Fruit fly (Drosophila melanogaster) whole organism, embryonic: Measurements from ENCODE around the gene CG17652.

Experiments used
- CG15479 ChIP-seq: fragments of 200-800 bp; sonication (Bioruptor generic); optimal IDR thresholded peaks from 3 replicates; lab custom pipeline; 2019; ENCODE audit warnings: missing biosample characterization, mild to moderate bottlenecking, missing genetic modification characterization, moderate library complexity
- CG15601 ChIP-seq: fragments of 200-800 bp; sonication (Bioruptor generic); optimal IDR thresholded peaks from 3 replicates; lab custom pipeline; 2019; ENCODE audit warnings: missing biosample characterization, mild to moderate bottlenecking, missing genetic modification characterization, moderate library complexity
- Elba2 ChIP-seq: fragments of 200-800 bp; sonication (Bioruptor generic); optimal IDR thresholded peaks from 3 replicates; lab custom pipeline; 2016; ENCODE audit warnings: missing biosample characterization, missing genetic modification characterization
- Usf ChIP-seq: fragments of 200-800 bp; sonication (Bioruptor generic); optimal IDR thresholded peaks from 2 replicates; lab custom pipeline; 2017; ENCODE audit warnings: missing genotype, missing biosample characterization, missing genetic modification characterization

DNA sequence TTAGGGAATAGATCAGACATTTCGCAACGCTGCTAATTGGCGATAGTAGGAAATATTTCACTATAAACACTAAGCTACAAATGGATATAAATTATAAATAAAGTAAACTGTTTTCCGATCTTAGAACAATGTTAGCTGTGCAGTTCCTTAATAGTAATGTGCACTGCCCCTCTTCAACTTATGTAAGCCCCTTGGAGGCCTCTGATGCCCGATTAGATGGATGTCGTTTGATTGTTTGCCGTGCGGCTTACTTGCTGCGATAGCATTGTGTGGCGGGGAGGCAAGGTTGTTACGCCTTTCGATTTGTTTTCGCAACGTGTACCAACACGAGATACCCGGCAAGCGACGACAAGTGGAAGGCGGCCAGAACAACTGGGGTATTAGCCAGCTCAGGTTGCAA, 9.9 kb downstream of the CG17652 start:
- TF ChIP-seq CG15479 (GFP tag; lab: Kevin White, UChicago) (no peak), CG15601 (tag; lab: Kevin White, UChicago) (no peak), Usf (no peak), Elba2 (no peak)
